Fruit fly (Drosophila melanogaster) whole organism, embryonic: ENCODE data around the gene CCT3.

Experiments
- CG10209 ChIP-seq: fragments of 200-800 bp; sonication (Bioruptor generic); optimal IDR thresholded peaks from 3 replicates; lab custom pipeline; 2017; ENCODE audit warnings: missing biosample characterization, mild to moderate bottlenecking, missing genetic modification characterization, missing genetic modification reagents
- CG10959 ChIP-seq: fragments of 200-800 bp; sonication (Bioruptor generic); IDR thresholded peaks from 2 replicates; pipeline ENCODE4 v1.3.6; 2022; ENCODE audit warnings: missing biosample characterization, missing genetic modification characterization
- CG11247 ChIP-seq: fragments of 200-800 bp; sonication (Bioruptor generic); IDR thresholded peaks from 2 replicates; pipeline ENCODE4 v1.3.6; 2022; ENCODE audit warnings: missing biosample characterization, missing genetic modification characterization
- CG13775 ChIP-seq: fragments of 200-800 bp; sonication (Bioruptor generic); optimal IDR thresholded peaks from 3 replicates; lab custom pipeline; 2017; ENCODE audit warnings: missing biosample characterization, mild to moderate bottlenecking, missing genetic modification characterization
- CG1529 ChIP-seq: fragments of 200-800 bp; sonication (Bioruptor generic); optimal IDR thresholded peaks from 3 replicates; lab custom pipeline; 2018; ENCODE audit warnings: missing biosample characterization, missing genetic modification characterization
- CG17612 ChIP-seq: fragments of 200-800 bp; sonication (Bioruptor generic); IDR thresholded peaks from 2 replicates; pipeline ENCODE4 v1.3.6; 2022; ENCODE audit warnings: missing biosample characterization, missing genetic modification characterization
- CG1792 ChIP-seq: fragments of 200-800 bp; sonication (Bioruptor generic); optimal IDR thresholded peaks from 2 replicates; lab custom pipeline; 2016; ENCODE audit warnings: missing biosample characterization, missing genetic modification characterization
- CG31441 ChIP-seq: fragments of 200-800 bp; sonication (Bioruptor generic); IDR thresholded peaks from 2 replicates; pipeline ENCODE4 v1.3.6; 2022; ENCODE audit warnings: missing biosample characterization, missing genetic modification characterization
- CG6813 ChIP-seq: fragments of 200-800 bp; sonication (Bioruptor generic); optimal IDR thresholded peaks from 2 replicates; lab custom pipeline; 2017; ENCODE audit warnings: missing biosample characterization, missing genetic modification characterization, mild to moderate bottlenecking, moderate library complexity, missing genetic modification reagents
- CG7928 ChIP-seq: fragments of 200-800 bp; sonication (Bioruptor generic); optimal IDR thresholded peaks from 2 replicates; lab custom pipeline; 2017; ENCODE audit warnings: missing biosample characterization, mild to moderate bottlenecking, missing genetic modification characterization
- CG8281 ChIP-seq: fragments of 200-800 bp; sonication (Bioruptor generic); optimal IDR thresholded peaks from 2 replicates; lab custom pipeline; 2018; ENCODE audit warnings: missing biosample characterization, mild to moderate bottlenecking, missing genetic modification characterization, moderate library complexity
- CG8359 ChIP-seq: fragments of 200-800 bp; sonication (Bioruptor generic); optimal IDR thresholded peaks from 2 replicates; lab custom pipeline; 2017; ENCODE audit warnings: missing biosample characterization, mild to moderate bottlenecking, missing genetic modification characterization, borderline replicate concordance
- CG8478 ChIP-seq: fragments of >200 bp; optimal IDR thresholded peaks from 2 replicates; lab custom pipeline; 2018
- CG9437 ChIP-seq: fragments of 200-800 bp; sonication (Bioruptor generic); optimal IDR thresholded peaks from 2 replicates; lab custom pipeline; 2018; ENCODE audit warnings: missing biosample characterization, mild to moderate bottlenecking, missing genetic modification characterization
- CG9609 ChIP-seq: fragments of 200-800 bp; sonication (Bioruptor generic); optimal IDR thresholded peaks from 3 replicates; lab custom pipeline; 2016; ENCODE audit warnings: missing biosample characterization, missing genetic modification characterization
- CG9797 ChIP-seq: fragments of 200-800 bp; sonication (Bioruptor generic); optimal IDR thresholded peaks from 3 replicates; lab custom pipeline; 2018; ENCODE audit warnings: missing biosample characterization, mild to moderate bottlenecking, missing genetic modification characterization
- CTCF ChIP-seq: fragments of 200-800 bp; sonication (Bioruptor generic); optimal IDR thresholded peaks from 2 replicates; lab custom pipeline; 2017; ENCODE audit warnings: missing biosample characterization, mild to moderate bottlenecking, missing genetic modification characterization, moderate library complexity
- CoRest ChIP-seq: fragments of 200-800 bp; sonication (Bioruptor generic); optimal IDR thresholded peaks from 3 replicates; lab custom pipeline; 2018; ENCODE audit warnings: missing biosample characterization, mild to moderate bottlenecking, missing genetic modification characterization, moderate library complexity
- Elba2 ChIP-seq: fragments of 200-800 bp; sonication (Bioruptor generic); optimal IDR thresholded peaks from 3 replicates; lab custom pipeline; 2016; ENCODE audit warnings: missing biosample characterization, missing genetic modification characterization
- Gug ChIP-seq: fragments of 200-800 bp; sonication (Bioruptor generic); IDR thresholded peaks from 4 replicates; pipeline ENCODE4 v1.3.6; 2022; ENCODE audit warnings: missing biosample characterization, missing genetic modification characterization
- HLH4C ChIP-seq: fragments of 200-800 bp; sonication (Bioruptor generic); IDR thresholded peaks from 3 replicates; pipeline ENCODE4 v1.3.6; 2022; ENCODE audit warnings: missing biosample characterization, missing genetic modification characterization; ENCODE audit not compliant: partially characterized antibody
- Hand ChIP-seq: fragments of 200-800 bp; sonication (Bioruptor generic); optimal IDR thresholded peaks from 2 replicates; lab custom pipeline; 2017; ENCODE audit warnings: mild to moderate bottlenecking, missing biosample characterization, missing genetic modification reagents, missing genetic modification characterization
- Hr51 ChIP-seq, 2 experiments: fragments of 200-800 bp; sonication (Bioruptor generic); optimal IDR thresholded peaks; 2 replicates in 1 of 2; 3 replicates in 1 of 2; lab custom pipeline; 2016 to 2018; ENCODE audit warnings: missing biosample characterization in 2 of 2, missing genetic modification characterization in 2 of 2, mild to moderate bottlenecking in 1 of 2, moderate library complexity in 1 of 2
- Nf-YC ChIP-seq: fragments of 200-800 bp; optimal IDR thresholded peaks from 3 replicates; lab custom pipeline; 2019; ENCODE audit warnings: missing biosample characterization, mild to moderate bottlenecking, missing genetic modification characterization, moderate library complexity
- Rfx ChIP-seq: fragments of 200-800 bp; sonication (Bioruptor generic); IDR thresholded peaks from 2 replicates; pipeline ENCODE4 v1.3.6; 2022; ENCODE audit warnings: missing biosample characterization, missing genetic modification characterization
- Sry-δ ChIP-seq: fragments of 200-800 bp; sonication (Bioruptor generic); optimal IDR thresholded peaks from 2 replicates; lab custom pipeline; 2016; ENCODE audit warnings: missing biosample characterization, missing genetic modification characterization
- Trl ChIP-seq, 3 experiments: fragments of >200 bp in 2 of 3; fragments of 200-800 bp in 1 of 3; sonication (Bioruptor generic) in 1 of 3; optimal IDR thresholded peaks; 2 replicates in 1 of 3; 3 replicates in 2 of 3; lab custom pipeline; 2016 to 2017; ENCODE audit warnings: missing biosample characterization in 1 of 3, missing genetic modification characterization in 1 of 3
- Usf ChIP-seq: fragments of 200-800 bp; sonication (Bioruptor generic); optimal IDR thresholded peaks from 2 replicates; lab custom pipeline; 2017; ENCODE audit warnings: missing genotype, missing biosample characterization, missing genetic modification characterization
- Vsx1 ChIP-seq: fragments of 200-800 bp; sonication (Bioruptor generic); optimal IDR thresholded peaks from 2 replicates; lab custom pipeline; 2017; ENCODE audit warnings: missing biosample characterization, mild to moderate bottlenecking, missing genetic modification characterization, missing genetic modification reagents
- corto ChIP-seq: fragments of 200-800 bp; sonication (Bioruptor generic); optimal IDR thresholded peaks from 2 replicates; lab custom pipeline; 2016; ENCODE audit warnings: missing biosample characterization, mild to moderate bottlenecking, missing genetic modification characterization, moderate library complexity
- crc ChIP-seq: fragments of 200-800 bp; sonication (Bioruptor generic); optimal IDR thresholded peaks from 2 replicates; lab custom pipeline; 2016; ENCODE audit warnings: missing biosample characterization, missing genetic modification characterization
- croc ChIP-seq: fragments of 200-800 bp; sonication (Bioruptor generic); conservative IDR thresholded peaks from 3 replicates; pipeline ENCODE4 v1.3.6; 2022; ENCODE audit warnings: missing biosample characterization, missing genetic modification characterization
- da ChIP-seq: fragments of 200-800 bp; sonication (Bioruptor generic); optimal IDR thresholded peaks from 2 replicates; lab custom pipeline; 2016; ENCODE audit warnings: missing biosample characterization, missing genetic modification characterization
- emc ChIP-seq: fragments of 200-800 bp; sonication (Bioruptor generic); optimal IDR thresholded peaks from 2 replicates; lab custom pipeline; 2016; ENCODE audit warnings: missing biosample characterization, missing genetic modification characterization
- fd102C ChIP-seq: fragments of 200-800 bp; sonication (Bioruptor generic); optimal IDR thresholded peaks from 2 replicates; lab custom pipeline; 2018; ENCODE audit warnings: missing biosample characterization, mild to moderate bottlenecking, missing genetic modification characterization, moderate library complexity
- fd96Cb ChIP-seq: fragments of 200-800 bp; sonication (Bioruptor generic); optimal IDR thresholded peaks from 2 replicates; lab custom pipeline; 2018; ENCODE audit warnings: missing biosample characterization, mild to moderate bottlenecking, missing genetic modification characterization, moderate library complexity
- inv ChIP-seq: fragments of 200-800 bp; sonication (Bioruptor generic); IDR thresholded peaks from 2 replicates; pipeline ENCODE4 v1.3.6; 2022; ENCODE audit warnings: missing biosample characterization, missing genetic modification characterization; ENCODE audit not compliant: partially characterized antibody
- ken ChIP-seq: fragments of 200-800 bp; sonication (Bioruptor generic); IDR thresholded peaks from 3 replicates; pipeline ENCODE4 v1.3.6; 2022; ENCODE audit warnings: missing biosample characterization, missing genetic modification characterization
- lab ChIP-seq: fragments of 200-800 bp; sonication (Bioruptor generic); optimal IDR thresholded peaks from 3 replicates; lab custom pipeline; 2017; ENCODE audit warnings: missing biosample characterization, missing genetic modification characterization, mild to moderate bottlenecking, moderate library complexity, missing genetic modification reagents
- sd ChIP-seq: fragments of 200-800 bp; sonication (Bioruptor generic); optimal IDR thresholded peaks from 3 replicates; lab custom pipeline; 2018; ENCODE audit warnings: missing biosample characterization, mild to moderate bottlenecking, missing genetic modification characterization, moderate library complexity
- seq ChIP-seq: fragments of 200-800 bp; sonication (Bioruptor generic); IDR thresholded peaks from 2 replicates; pipeline ENCODE4 v1.3.6; 2022; ENCODE audit warnings: missing biosample characterization, missing genetic modification characterization
- slou ChIP-seq: fragments of 200-800 bp; sonication (Bioruptor generic); optimal IDR thresholded peaks from 3 replicates; lab custom pipeline; 2016; ENCODE audit warnings: missing biosample characterization, missing genetic modification characterization
- so ChIP-seq: fragments of 200-800 bp; sonication (Bioruptor generic); IDR thresholded peaks from 3 replicates; pipeline ENCODE4 v1.3.6; 2022; ENCODE audit warnings: missing biosample characterization, missing genetic modification characterization
- unc-4 ChIP-seq: fragments of 200-800 bp; sonication (Bioruptor generic); IDR thresholded peaks from 2 replicates; pipeline ENCODE4 v1.3.6; 2022; ENCODE audit warnings: missing biosample characterization, missing genetic modification characterization; ENCODE audit not compliant: partially characterized antibody
- vfl ChIP-seq: fragments of 200-800 bp; sonication (Bioruptor generic); optimal IDR thresholded peaks from 2 replicates; lab custom pipeline; 2016; ENCODE audit warnings: missing biosample characterization, missing genetic modification characterization
- vnd ChIP-seq: fragments of 200-800 bp; sonication (Bioruptor generic); IDR thresholded peaks from 3 replicates; pipeline ENCODE4 v1.3.6; 2022; ENCODE audit warnings: missing biosample characterization, missing genetic modification characterization; ENCODE audit not compliant: partially characterized antibody
- wor ChIP-seq: fragments of 200-800 bp; sonication (Bioruptor generic); IDR thresholded peaks from 2 replicates; pipeline ENCODE4 v1.3.6; 2022; ENCODE audit warnings: missing biosample characterization, missing genetic modification characterization
- zf30C ChIP-seq: fragments of 200-800 bp; sonication (Bioruptor generic); optimal IDR thresholded peaks from 3 replicates; lab custom pipeline; 2018; ENCODE audit warnings: missing biosample characterization, mild to moderate bottlenecking, missing genetic modification characterization

Gene CCT3

dm6 chr3R:16655494-16656493, 8.4 kb downstream of the CCT3 start, which contains the start of gene modSP (continued):
- TF ChIP-seq lab (peak; percentile 56), CG8359 (no peak), CG10959 (GFP tag; lab: Robert Waterston, UW) (no peak), CG1792 (GFP tag; lab: Kevin White, UChicago) (no peak), wor (no peak), so (GFP tag; lab: Robert Waterston, UW) (0 out of 3 replicates have a peak, but pooled peaks have one; percentile 7), unc-4 (GFP tag; lab: Robert Waterston, UW) (peak; percentile 60; the same call in 1 of the 2 replicates), Nf-YC (tag; lab: Kevin White, UChicago) (no peak), ken (GFP tag; lab: Robert Waterston, UW) (no peak), CoRest (tag; lab: Kevin White, UChicago) (peak; percentile 59), vfl (no peak), crc (GFP tag; lab: Kevin White, UChicago) (peak; percentile 25), CG9797 (no peak), CG9609 (GFP tag; lab: Kevin White, UChicago) (peak; percentile 31), Vsx1 (no peak), inv (GFP tag; lab: Robert Waterston, UW) (peak; percentile 48; the same call in 1 of the 2 replicates), CG6813 (GFP tag; lab: Kevin White, UChicago) (no peak), HLH4C (GFP tag; lab: Robert Waterston, UW) (peak; percentile 92), CG1529 (no peak), CG11247 (GFP tag; lab: Robert Waterston, UW) (0 out of 2 replicates have a peak, but pooled peaks have one; percentile 36), CG31441 (0 out of 2 replicates have a peak, but pooled peaks have one; percentile 52), CG8281 (peak; percentile 12), CG13775 (GFP tag; lab: Kevin White, UChicago) (no peak), vnd (peak; percentile 62), CG7928 (GFP tag; lab: Kevin White, UChicago) (no peak), CG10209 (GFP tag; lab: Kevin White, UChicago) (no peak), corto (no peak), slou (no peak), seq (GFP tag; lab: Robert Waterston, UW) (no peak), Hr51 (GFP tag; optimal IDR thresholded peaks at IDR 0.05; lab: Kevin White, UChicago) (peak in 1 of 2 experiments; percentile 37), croc (GFP tag; lab: Robert Waterston, UW) (no peak), Rfx (peak; percentile 56; the same call in 1 of the 2 replicates), CG8478 (lab: Kevin White, UChicago) (no peak), CTCF (GFP tag; lab: Kevin White, UChicago) (peak; percentile 88), da (GFP tag; lab: Kevin White, UChicago) (no peak), sd (peak; percentile 62), fd102C (GFP tag; lab: Kevin White, UChicago) (no peak), Elba2 (no peak), emc (GFP tag; lab: Kevin White, UChicago) (no peak), Gug (GFP tag; lab: Robert Waterston, UW) (peak; percentile 37; the same call in 1 of the 4 replicates), Trl (optimal IDR thresholded peaks at IDR 0.05; lab: Kevin White, UChicago) (no peak), Trl (GFP tag; optimal IDR thresholded peaks at IDR 0.05; lab: Kevin White, UChicago) (peak; percentile 33), CG9437 (GFP tag; lab: Kevin White, UChicago) (peak; percentile 86), fd96Cb (tag; lab: Kevin White, UChicago) (peak; percentile 24), Hand (GFP tag; lab: Kevin White, UChicago) (no peak), Sry-δ (peak; percentile 49), zf30C (GFP tag; lab: Kevin White, UChicago) (peak; percentile 86), Usf (GFP tag; lab: Kevin White, UChicago) (no peak), CG17612 (GFP tag; lab: Robert Waterston, UW) (no peak)
